Worm (Caenorhabditis elegans): ENCODE data around the gene F53H2.3.
"Not testable (repeated sequence)": the region's sequence is repeated elsewhere in the genome, so short reads cannot be mapped to it uniquely, and the experiment has no call there.

Gene F53H2.3

ce11 chrV:20376070-20376469 lies 35.5 kb downstream of the F53H2.3 start:
- TF ChIP-seq scrt-1 (GFP tag; IDR thresholded peaks at IDR 0.05) (no peak), tra-4 (tag; optimal IDR thresholded peaks at IDR 0.05) (no peak), ceh-13 (GFP tag; optimal IDR thresholded peaks at IDR 0.05) (no peak)

ce11 chrV:20375236-20375635 lies 36.3 kb downstream of the F53H2.3 start, which contains the start of gene ins-35:
TSS of gene ins-35 (plus strand) at chrV:20375536.
- no peak for TF ChIP-seq ceh-13 (GFP tag; optimal IDR thresholded peaks at IDR 0.05)

- TF ChIP-seq flt-1 (GFP tag; IDR thresholded peaks at IDR 0.05) (no peak), scrt-1 (GFP tag; IDR thresholded peaks at IDR 0.05) (no peak), pes-1 (GFP tag; IDR thresholded peaks at IDR 0.05) (no peak), ceh-13 (GFP tag; optimal IDR thresholded peaks at IDR 0.05) (no peak), sea-1 (GFP tag; conservative IDR thresholded peaks at IDR 0.05) (no peak), B0310.2 (tag; optimal IDR thresholded peaks at IDR 0.05) (no peak), tra-4 (tag; optimal IDR thresholded peaks at IDR 0.05) (no peak), hmbx-1 (tag; optimal IDR thresholded peaks at IDR 0.05) (no peak), tbx-11 (GFP tag; IDR thresholded peaks at IDR 0.05) (no peak), ceh-36 (tag; optimal IDR thresholded peaks at IDR 0.05) (no peak), aly-1 (tag; optimal IDR thresholded peaks at IDR 0.05) (no peak)
These were observed 37.1 kb downstream of the F53H2.3 start for ce11 chrV:20374484-20374883.

ce11 chrV:20369153-20369552 lies 42.4 kb downstream of the F53H2.3 start, which contains the start of gene srh-177:
TSS of gene srh-177 (minus strand) at chrV:20369253.
- TF ChIP-seq ceh-13 (GFP tag; optimal IDR thresholded peaks at IDR 0.05); tbx-37 (GFP tag; conservative IDR thresholded peaks at IDR 0.05); ets-7 (tag; optimal IDR thresholded peaks at IDR 0.05): not testable (repeated sequence)

ce11 chrV:20366839-20367238 lies 44.7 kb downstream of the F53H2.3 start, which contains the start of gene K02E2.8:
TSS of gene K02E2.8 (minus strand) at chrV:20366939.
- TF ChIP-seq flt-1 (GFP tag; IDR thresholded peaks at IDR 0.05) (no peak), hmbx-1 (tag; optimal IDR thresholded peaks at IDR 0.05) (no peak), ceh-13 (GFP tag; optimal IDR thresholded peaks at IDR 0.05) (no peak), tbx-11 (GFP tag; IDR thresholded peaks at IDR 0.05) (no peak), tra-4 (tag; optimal IDR thresholded peaks at IDR 0.05) (no peak), ets-7 (tag; optimal IDR thresholded peaks at IDR 0.05) (no peak), hnd-1 (tag; optimal IDR thresholded peaks at IDR 0.05) (no peak)

- TF ChIP-seq tbx-37 (GFP tag; conservative IDR thresholded peaks at IDR 0.05) (no peak), ceh-36 (tag; optimal IDR thresholded peaks at IDR 0.05) (no peak), sea-1 (GFP tag; conservative IDR thresholded peaks at IDR 0.05) (no peak), scrt-1 (GFP tag; IDR thresholded peaks at IDR 0.05) (no peak), tbx-11 (GFP tag; IDR thresholded peaks at IDR 0.05) (no peak), ceh-13 (GFP tag; optimal IDR thresholded peaks at IDR 0.05) (no peak), hnd-1 (tag; optimal IDR thresholded peaks at IDR 0.05) (no peak), hmg-4 (GFP tag; optimal IDR thresholded peaks at IDR 0.05) (no peak), pes-1 (GFP tag; IDR thresholded peaks at IDR 0.05) (no peak), ama-1 (optimal IDR thresholded peaks at IDR 0.05) (no peak), B0310.2 (tag; optimal IDR thresholded peaks at IDR 0.05) (no peak), hmbx-1 (tag; optimal IDR thresholded peaks at IDR 0.05) (no peak)
These were observed 55.1 kb downstream of the F53H2.3 start, which contains the start of gene grd-11 for ce11 chrV:20356472-20356871. TSS of gene grd-11 (plus strand) at chrV:20356772.

ce11 chrV:20351195-20351594 lies 60.4 kb downstream of the F53H2.3 start, which contains the start of gene K02E2.1:
TSS of gene K02E2.1 (plus strand) at chrV:20351495.
- TF ChIP-seq aly-1 (tag; optimal IDR thresholded peaks at IDR 0.05): no peak
- no peak for TF ChIP-seq pes-1 (GFP tag; IDR thresholded peaks at IDR 0.05)
- TF ChIP-seq flt-1 (GFP tag; IDR thresholded peaks at IDR 0.05): no peak
- no peak for TF ChIP-seq hmg-4 (GFP tag; optimal IDR thresholded peaks at IDR 0.05)
- no peak for TF ChIP-seq hnd-1 (tag; optimal IDR thresholded peaks at IDR 0.05)
- TF ChIP-seq tbx-37 (GFP tag; conservative IDR thresholded peaks at IDR 0.05): no peak
- no peak for TF ChIP-seq F13C5.2 (tag; optimal IDR thresholded peaks at IDR 0.05)
- TF ChIP-seq ets-7 (tag; optimal IDR thresholded peaks at IDR 0.05): no peak
- no peak for TF ChIP-seq ceh-36 (tag; optimal IDR thresholded peaks at IDR 0.05)
- TF ChIP-seq sea-1 (GFP tag; conservative IDR thresholded peaks at IDR 0.05): no peak
- TF ChIP-seq tra-4 (tag; optimal IDR thresholded peaks at IDR 0.05): no peak
- TF ChIP-seq B0310.2 (tag; optimal IDR thresholded peaks at IDR 0.05): no peak
- no peak for TF ChIP-seq tbx-11 (GFP tag; IDR thresholded peaks at IDR 0.05)
- TF ChIP-seq hmbx-1 (tag; optimal IDR thresholded peaks at IDR 0.05): no peak

- TF ChIP-seq B0310.2 (tag; optimal IDR thresholded peaks at IDR 0.05) (no peak), scrt-1 (GFP tag; IDR thresholded peaks at IDR 0.05) (no peak), ceh-36 (tag; optimal IDR thresholded peaks at IDR 0.05) (no peak)
These were observed 61.2 kb downstream of the F53H2.3 start for ce11 chrV:20350382-20350781.

ce11 chrV:20347625-20348024 lies 63.9 kb downstream of the F53H2.3 start:
- TF ChIP-seq F13C5.2 (tag; optimal IDR thresholded peaks at IDR 0.05) (no peak), aly-1 (tag; optimal IDR thresholded peaks at IDR 0.05) (no peak), pes-1 (GFP tag; IDR thresholded peaks at IDR 0.05) (0 out of 2 replicates have a peak, but pooled peaks have one; percentile 36), ets-7 (tag; optimal IDR thresholded peaks at IDR 0.05) (no peak)

Measured in whole organism, early embryonic.